Fruit fly (Drosophila melanogaster) whole organism, embryonic: Measurements from ENCODE around the gene CG6414.

Experiments used
- Aef1 ChIP-seq: fragments of 200-800 bp; sonication (Bioruptor generic); IDR thresholded peaks from 3 replicates; pipeline ENCODE4 v1.3.6; 2022; ENCODE audit warnings: missing biosample characterization, missing genetic modification characterization
- CG1024 ChIP-seq: fragments of 200-800 bp; sonication (Bioruptor generic); IDR thresholded peaks from 2 replicates; pipeline ENCODE4 v1.3.6; 2022; ENCODE audit warnings: missing biosample characterization, missing genetic modification characterization
- CG11456 ChIP-seq: fragments of 200-800 bp; sonication (Bioruptor generic); IDR thresholded peaks from 3 replicates; pipeline ENCODE4 v1.3.6; 2022; ENCODE audit warnings: missing biosample characterization, missing genetic modification characterization
- CG14710 ChIP-seq: fragments of 200-800 bp; sonication (Bioruptor generic); optimal IDR thresholded peaks from 3 replicates; lab custom pipeline; 2019; ENCODE audit warnings: missing biosample characterization, mild to moderate bottlenecking, missing genetic modification characterization, moderate library complexity
- CG15479 ChIP-seq: fragments of 200-800 bp; sonication (Bioruptor generic); optimal IDR thresholded peaks from 3 replicates; lab custom pipeline; 2019; ENCODE audit warnings: missing biosample characterization, mild to moderate bottlenecking, missing genetic modification characterization, moderate library complexity
- CG15696 ChIP-seq: fragments of 200-800 bp; sonication (Bioruptor generic); optimal IDR thresholded peaks from 2 replicates; lab custom pipeline; 2019; ENCODE audit warnings: missing biosample characterization, mild to moderate bottlenecking, missing genetic modification characterization, moderate library complexity
- CG17359 ChIP-seq: fragments of 200-800 bp; sonication (Bioruptor generic); optimal IDR thresholded peaks from 3 replicates; lab custom pipeline; 2018; ENCODE audit warnings: missing biosample characterization, mild to moderate bottlenecking, missing genetic modification characterization, moderate library complexity
- CG17568 ChIP-seq: fragments of 200-800 bp; sonication (Bioruptor generic); optimal IDR thresholded peaks from 2 replicates; lab custom pipeline; 2018; ENCODE audit warnings: missing biosample characterization, mild to moderate bottlenecking, missing genetic modification characterization, moderate library complexity
- CG18619 ChIP-seq: fragments of 200-800 bp; sonication (Bioruptor generic); optimal IDR thresholded peaks from 3 replicates; lab custom pipeline; 2017; ENCODE audit warnings: missing biosample characterization, mild to moderate bottlenecking, missing genetic modification characterization
- CG2202 ChIP-seq: fragments of 200-800 bp; sonication (Bioruptor generic); optimal IDR thresholded peaks from 2 replicates; lab custom pipeline; 2018; ENCODE audit warnings: missing biosample characterization, mild to moderate bottlenecking, missing genetic modification characterization
- CG2712 ChIP-seq: fragments of 200-800 bp; optimal IDR thresholded peaks from 3 replicates; lab custom pipeline; 2019; ENCODE audit warnings: missing biosample characterization, mild to moderate bottlenecking, missing genetic modification characterization, moderate library complexity
- CG2875 ChIP-seq: fragments of 200-800 bp; sonication (Bioruptor generic); optimal IDR thresholded peaks from 2 replicates; lab custom pipeline; 2017; ENCODE audit warnings: missing biosample characterization, mild to moderate bottlenecking, missing genetic modification characterization, missing genetic modification reagents
- CG3065 ChIP-seq: fragments of 200-800 bp; sonication (Bioruptor generic); optimal IDR thresholded peaks from 2 replicates; lab custom pipeline; 2016; ENCODE audit warnings: missing biosample characterization, missing genetic modification characterization
- CG33557 ChIP-seq: fragments of 200-800 bp; sonication (Bioruptor generic); optimal IDR thresholded peaks from 2 replicates; lab custom pipeline; 2019; ENCODE audit warnings: missing biosample characterization, mild to moderate bottlenecking, missing genetic modification characterization, moderate library complexity
- CG6854 ChIP-seq: fragments of 200-800 bp; sonication (Bioruptor generic); optimal IDR thresholded peaks from 3 replicates; lab custom pipeline; 2017; ENCODE audit warnings: missing biosample characterization, mild to moderate bottlenecking, missing genetic modification characterization
- CG7372 ChIP-seq: fragments of 200-800 bp; sonication (Bioruptor generic); IDR thresholded peaks from 2 replicates; pipeline ENCODE4 v1.3.6; 2022; ENCODE audit warnings: missing biosample characterization, missing genetic modification characterization
- CG8388 ChIP-seq: fragments of 200-800 bp; sonication (Bioruptor generic); optimal IDR thresholded peaks from 2 replicates; lab custom pipeline; 2019; ENCODE audit warnings: missing biosample characterization, mild to moderate bottlenecking, missing genetic modification characterization, moderate library complexity
- CG8765 ChIP-seq: fragments of 200-800 bp; sonication (Bioruptor generic); IDR thresholded peaks from 2 replicates; pipeline ENCODE4 v1.3.6; 2022; ENCODE audit warnings: missing biosample characterization, missing genetic modification characterization
- CG9817 ChIP-seq: fragments of 200-800 bp; sonication (Bioruptor generic); optimal IDR thresholded peaks from 2 replicates; lab custom pipeline; 2018; ENCODE audit warnings: missing biosample characterization, mild to moderate bottlenecking, missing genetic modification characterization, moderate library complexity
- E2f2 ChIP-seq: fragments of 200-800 bp; sonication (Bioruptor generic); IDR thresholded peaks from 2 replicates; pipeline ENCODE4 v1.3.6; 2022; ENCODE audit warnings: missing biosample characterization, missing genetic modification characterization
- GATAe ChIP-seq: fragments of 200-800 bp; sonication (Bioruptor generic); conservative IDR thresholded peaks from 2 replicates; pipeline ENCODE4 v1.3.6; 2022; ENCODE audit warnings: missing biosample characterization, missing genetic modification characterization
- Gug ChIP-seq: fragments of 200-800 bp; sonication (Bioruptor generic); IDR thresholded peaks from 4 replicates; pipeline ENCODE4 v1.3.6; 2022; ENCODE audit warnings: missing biosample characterization, missing genetic modification characterization
- Med ChIP-seq: fragments of 200-800 bp; sonication (Bioruptor generic); peaks from one replicate; lab custom pipeline; 2016; ENCODE audit warnings: missing biosample characterization, missing genetic modification characterization, mild to moderate bottlenecking, inconsistent platforms, moderate library complexity
- Oli ChIP-seq: fragments of 200-800 bp; sonication (Bioruptor generic); optimal IDR thresholded peaks from 2 replicates; lab custom pipeline; 2018; ENCODE audit warnings: missing biosample characterization, mild to moderate bottlenecking, missing genetic modification characterization, moderate library complexity
- Xrp1 ChIP-seq: fragments of 200-800 bp; sonication (Bioruptor generic); IDR thresholded peaks from 2 replicates; pipeline ENCODE4 v1.3.6; 2022; ENCODE audit warnings: missing biosample characterization, missing genetic modification characterization
- ac ChIP-seq: fragments of 200-800 bp; sonication (Bioruptor generic); optimal IDR thresholded peaks from 3 replicates; lab custom pipeline; 2017; ENCODE audit warnings: missing biosample characterization, mild to moderate bottlenecking, missing genetic modification characterization
- amos ChIP-seq: fragments of 200-800 bp; sonication (Bioruptor generic); IDR thresholded peaks from 2 replicates; pipeline ENCODE4 v1.3.6; 2022; ENCODE audit warnings: missing biosample characterization, missing genetic modification characterization; ENCODE audit not compliant: partially characterized antibody
- bsh ChIP-seq, 2 experiments: fragments of 200-800 bp; sonication (Bioruptor generic); optimal IDR thresholded peaks; 2 replicates each; lab custom pipeline; 2017 to 2018; ENCODE audit warnings: mild to moderate bottlenecking in 2 of 2, missing biosample characterization in 2 of 2, missing genetic modification characterization in 2 of 2, moderate library complexity in 1 of 2
- btn ChIP-seq: fragments of 200-800 bp; sonication (Bioruptor generic); optimal IDR thresholded peaks from 2 replicates; lab custom pipeline; 2016; ENCODE audit warnings: missing biosample characterization, missing genetic modification characterization
- chn ChIP-seq: fragments of 200-800 bp; sonication (Bioruptor generic); optimal IDR thresholded peaks from 2 replicates; lab custom pipeline; 2016; ENCODE audit warnings: missing biosample characterization, missing genetic modification characterization
- ci ChIP-seq: fragments of 200-800 bp; sonication (Bioruptor generic); IDR thresholded peaks from 3 replicates; pipeline ENCODE4 v1.3.6; 2022; ENCODE audit warnings: missing biosample characterization, missing genetic modification characterization
- dmrt11E ChIP-seq: fragments of 200-800 bp; sonication (Bioruptor generic); optimal IDR thresholded peaks from 3 replicates; lab custom pipeline; 2018; ENCODE audit warnings: missing biosample characterization, mild to moderate bottlenecking, missing genetic modification characterization, moderate library complexity
- dpn ChIP-seq, 2 experiments: fragments of 200-800 bp; sonication (Bioruptor generic); optimal IDR thresholded peaks; 3 replicates each; lab custom pipeline; 2016; ENCODE audit warnings: missing biosample characterization in 2 of 2, missing genetic modification characterization in 2 of 2
- ewg ChIP-seq: fragments of 200-800 bp; sonication (Bioruptor generic); optimal IDR thresholded peaks from 3 replicates; lab custom pipeline; 2017; ENCODE audit warnings: mild to moderate bottlenecking, missing biosample characterization, missing genetic modification reagents, missing genetic modification characterization
- fd64A ChIP-seq: fragments of 200-800 bp; sonication (Bioruptor generic); optimal IDR thresholded peaks from 3 replicates; lab custom pipeline; 2018; ENCODE audit warnings: missing biosample characterization, mild to moderate bottlenecking, missing genetic modification characterization
- inv ChIP-seq: fragments of 200-800 bp; sonication (Bioruptor generic); IDR thresholded peaks from 2 replicates; pipeline ENCODE4 v1.3.6; 2022; ENCODE audit warnings: missing biosample characterization, missing genetic modification characterization; ENCODE audit not compliant: partially characterized antibody
- lab ChIP-seq: fragments of 200-800 bp; sonication (Bioruptor generic); optimal IDR thresholded peaks from 3 replicates; lab custom pipeline; 2017; ENCODE audit warnings: missing biosample characterization, missing genetic modification characterization, mild to moderate bottlenecking, moderate library complexity, missing genetic modification reagents
- lola ChIP-seq, 3 experiments: fragments of >200 bp in 2 of 3; fragments of 200-800 bp in 1 of 3; sonication (Bioruptor generic) in 1 of 3; optimal IDR thresholded peaks; 2 replicates each; lab custom pipeline; 2017 to 2019; ENCODE audit warnings: missing biosample characterization in 3 of 3, missing genetic modification characterization in 3 of 3, mild to moderate bottlenecking in 1 of 3, moderate library complexity in 1 of 3
- mam ChIP-seq: fragments of 200-800 bp; sonication (Bioruptor generic); optimal IDR thresholded peaks from 3 replicates; lab custom pipeline; 2016; ENCODE audit warnings: missing biosample characterization, missing genetic modification characterization
- nerfin-1 ChIP-seq: fragments of 200-800 bp; sonication (Bioruptor generic); optimal IDR thresholded peaks from 3 replicates; lab custom pipeline; 2019; ENCODE audit warnings: missing biosample characterization, mild to moderate bottlenecking, missing genetic modification characterization, moderate library complexity
- org-1 ChIP-seq: fragments of 200-800 bp; sonication (Bioruptor generic); optimal IDR thresholded peaks from 2 replicates; lab custom pipeline; 2017; ENCODE audit warnings: missing biosample characterization, missing genetic modification characterization
- otp ChIP-seq: fragments of 200-800 bp; sonication (Bioruptor generic); IDR thresholded peaks from 3 replicates; pipeline ENCODE4, ENCODE4 v1.3.6; 2022; ENCODE audit warnings: missing biosample characterization, missing genetic modification characterization
- ranshi ChIP-seq: fragments of 200-800 bp; sonication (Bioruptor generic); IDR thresholded peaks from 2 replicates; pipeline ENCODE4 v1.3.6; 2022; ENCODE audit warnings: missing biosample characterization, missing genetic modification characterization
- run ChIP-seq: fragments of 200-800 bp; sonication (Bioruptor generic); optimal IDR thresholded peaks from 3 replicates; lab custom pipeline; 2018; ENCODE audit warnings: missing biosample characterization, mild to moderate bottlenecking, missing genetic modification characterization
- sc ChIP-seq, 3 experiments: fragments of >200 bp in 2 of 3; fragments of 200-800 bp in 1 of 3; sonication (Bioruptor generic) in 1 of 3; optimal IDR thresholded peaks; 2 replicates in 2 of 3; 3 replicates in 1 of 3; lab custom pipeline; 2017; ENCODE audit warnings: mild to moderate bottlenecking in 1 of 3, missing biosample characterization in 1 of 3, missing genetic modification characterization in 1 of 3, missing genetic modification reagents in 1 of 3
- sens ChIP-seq: fragments of 200-800 bp; sonication (Bioruptor generic); peaks from one replicate; lab custom pipeline; 2016; ENCODE audit warnings: missing biosample characterization, missing genetic modification characterization
- tgo ChIP-seq: fragments of 200-800 bp; sonication (Bioruptor generic); IDR thresholded peaks from 3 replicates; pipeline ENCODE4 v1.3.6; 2022; ENCODE audit warnings: missing biosample characterization, missing genetic modification characterization
- wek ChIP-seq: fragments of 200-800 bp; sonication (Bioruptor generic); optimal IDR thresholded peaks from 3 replicates; lab custom pipeline; 2018; ENCODE audit warnings: missing biosample characterization, mild to moderate bottlenecking, missing genetic modification characterization, moderate library complexity

The CG6414 gene

DNA sequence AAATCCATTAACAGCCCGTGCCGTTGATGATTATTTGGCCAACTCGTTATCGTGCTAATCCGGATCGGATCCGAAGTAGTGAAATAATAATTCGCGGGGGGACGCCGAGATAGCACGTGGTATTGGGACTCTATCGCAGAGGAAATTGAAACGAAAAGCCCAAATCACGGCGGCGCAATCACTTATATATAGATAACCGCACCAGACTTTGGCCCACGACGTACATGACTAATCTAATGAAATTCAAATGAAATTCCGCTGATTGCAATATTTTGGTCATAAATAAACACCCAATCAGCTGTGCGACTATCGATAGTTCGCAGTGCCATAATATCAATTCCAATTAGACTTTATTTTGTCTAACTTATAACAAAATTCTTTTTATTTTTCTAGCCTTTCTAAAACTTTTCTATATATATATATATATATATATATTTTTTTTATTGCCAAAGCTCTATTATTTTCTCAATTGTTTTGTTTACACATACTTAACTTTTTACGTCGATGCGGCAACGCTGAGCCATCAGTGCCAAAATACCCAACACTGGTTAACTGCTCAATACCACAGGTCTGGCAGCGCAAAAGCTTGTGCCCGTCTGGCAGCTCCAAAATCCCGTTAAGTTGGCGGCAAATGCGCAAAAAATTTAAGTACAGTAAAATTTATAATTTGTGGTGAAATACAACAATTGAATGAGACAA, 2.7 kb downstream of the CG6414 start, which contains the start of gene CG6428 (continued):
- peak; percentile 24 for TF ChIP-seq CG18619 (GFP tag; lab: Kevin White, UChicago)
- TF ChIP-seq CG9817 (tag; lab: Kevin White, UChicago): peak; percentile 42
- TF ChIP-seq btn (GFP tag; lab: Kevin White, UChicago): no peak
- TF ChIP-seq lab: peak; percentile 60
- no peak for TF ChIP-seq CG8765 (GFP tag; lab: Robert Waterston, UW)
- no peak for TF ChIP-seq CG17568 (GFP tag; lab: Kevin White, UChicago)
- no peak for TF ChIP-seq CG3065
- TF ChIP-seq run (tag; lab: Kevin White, UChicago): no peak
- peak; percentile 87 for TF ChIP-seq E2f2 (GFP tag; lab: Robert Waterston, UW)
- peak; percentile 57 for TF ChIP-seq mam
- no peak for TF ChIP-seq CG15479 (GFP tag; lab: Kevin White, UChicago)
- TF ChIP-seq CG11456: peak; percentile 59; the same call in 1 of the 3 replicates
- no peak for TF ChIP-seq otp (GFP tag; lab: Robert Waterston, UW)
- peak; percentile 33; the same call in 1 of the 2 replicates for TF ChIP-seq inv
- peak; percentile 57; the same call in 1 of the 2 replicates for TF ChIP-seq amos (GFP tag; lab: Robert Waterston, UW)
- TF ChIP-seq, all 482 proteins: peak for 186

DNA sequence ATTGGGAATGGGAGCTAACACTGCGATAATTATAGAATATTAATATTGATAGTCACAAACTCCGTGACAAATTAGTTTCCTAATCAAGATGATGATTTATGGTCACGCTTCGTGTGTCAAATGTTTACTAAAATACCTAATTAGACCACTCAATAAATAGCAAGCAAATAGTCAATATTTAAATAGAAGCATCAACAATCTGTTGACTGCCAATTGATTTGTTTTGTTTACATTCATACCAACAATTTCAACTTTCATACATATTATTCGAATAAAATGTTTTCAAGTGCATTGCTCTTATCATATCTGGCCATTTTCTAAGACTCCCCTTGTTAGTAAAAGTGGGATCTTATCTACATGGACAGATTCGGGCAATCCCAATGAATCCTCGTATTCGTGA, 3.5 kb downstream of the CG6414 start:
- peak; percentile 17 for TF ChIP-seq fd64A
- peak in 1 of 3 experiments; percentile 42 for TF ChIP-seq lola (GFP tag; optimal IDR thresholded peaks at IDR 0.05; lab: Kevin White, UChicago)
- no peak for TF ChIP-seq GATAe (GFP tag; lab: Robert Waterston, UW)
- peak; percentile 59 for TF ChIP-seq Med (GFP tag; lab: Kevin White, UChicago)
- TF ChIP-seq org-1 (GFP tag; lab: Kevin White, UChicago): peak; percentile 18
- no peak for TF ChIP-seq CG1024 (GFP tag; lab: Robert Waterston, UW)
- TF ChIP-seq Xrp1 (GFP tag; lab: Robert Waterston, UW): 0 out of 2 replicates have a peak, but pooled peaks have one; percentile 16
- TF ChIP-seq ranshi (GFP tag; lab: Robert Waterston, UW): no peak
- peak; percentile 70 for TF ChIP-seq CG33557 (GFP tag; lab: Kevin White, UChicago)
- TF ChIP-seq Oli: no peak
- TF ChIP-seq CG2875 (GFP tag; lab: Kevin White, UChicago): peak; percentile 33
- TF ChIP-seq CG14710 (tag; lab: Kevin White, UChicago): peak; percentile 27
- TF ChIP-seq nerfin-1: peak; percentile 27
- no peak for TF ChIP-seq tgo (GFP tag; lab: Robert Waterston, UW)
- TF ChIP-seq CG17359: peak; percentile 45
- 0 out of 3 replicates have a peak, but pooled peaks have one; percentile 38 for TF ChIP-seq ci (GFP tag; lab: Robert Waterston, UW)
- TF ChIP-seq Aef1 (GFP tag; lab: Robert Waterston, UW): no peak
- TF ChIP-seq sens (GFP tag; lab: Kevin White, UChicago): peak; percentile 85
- TF ChIP-seq CG6854 (GFP tag; lab: Kevin White, UChicago): no peak
- no peak for TF ChIP-seq Gug (GFP tag; lab: Robert Waterston, UW)
- no peak for TF ChIP-seq chn (GFP tag; lab: Kevin White, UChicago)
- peak in 1 of 2 experiments; percentile 69 for TF ChIP-seq bsh (GFP tag; optimal IDR thresholded peaks at IDR 0.05; lab: Kevin White, UChicago)
- peak; percentile 21 for TF ChIP-seq CG2202
- TF ChIP-seq CG8388 (GFP tag; lab: Kevin White, UChicago): no peak
- TF ChIP-seq sc (optimal IDR thresholded peaks at IDR 0.05; lab: Kevin White, UChicago): no peak
- peak; percentile 34 for TF ChIP-seq sc (GFP tag; optimal IDR thresholded peaks at IDR 0.05; lab: Kevin White, UChicago)
- TF ChIP-seq CG2712 (tag; lab: Kevin White, UChicago): peak; percentile 25
- no peak for TF ChIP-seq ewg (GFP tag; lab: Kevin White, UChicago)
- TF ChIP-seq dmrt11E (tag; lab: Kevin White, UChicago): peak; percentile 55
- peak; percentile 37 for TF ChIP-seq CG15696 (tag; lab: Kevin White, UChicago)
- no peak for TF ChIP-seq CG7372 (GFP tag; lab: Robert Waterston, UW)
- TF ChIP-seq ac (GFP tag; lab: Kevin White, UChicago): no peak
- TF ChIP-seq wek (GFP tag; lab: Kevin White, UChicago): peak; percentile 23
- TF ChIP-seq dpn (GFP tag; optimal IDR thresholded peaks at IDR 0.05; lab: Kevin White, UChicago): no peak
